Worm (Caenorhabditis elegans) whole organism, L1 larva: Measurements from ENCODE around the gene B0495.9.

ENCODE experiments used
- ama-1 ChIP-seq: fragments of 150-350 bp; optimal IDR thresholded peaks from 2 replicates; lab custom pipeline; 2014
- ceh-82 ChIP-seq, 3 experiments: fragments of 150-350 bp in 1 of 3; sonication (generic microtip) in 2 of 3; optimal IDR thresholded peaks; 2 replicates each; lab custom pipeline; 2014 to 2017; ENCODE audit warnings: missing biosample characterization in 3 of 3, missing genetic modification characterization in 3 of 3
- efl-1 ChIP-seq, 4 experiments: fragments of 150-350 bp; optimal IDR thresholded peaks in 3 of 4; peaks in 1 of 4; 1 replicate in 1 of 4; 2 replicates in 3 of 4; lab custom pipeline; 2014; ENCODE audit warnings: missing biosample characterization in 2 of 4, missing genetic modification characterization in 2 of 4, missing genetic modification reagents in 2 of 4
- lin-13 ChIP-seq: fragments of 150-350 bp; optimal IDR thresholded peaks from 2 replicates; lab custom pipeline; 2014; ENCODE audit warnings: missing biosample characterization, missing genetic modification reagents, missing genetic modification characterization
- nhr-20 ChIP-seq: sonication (generic microtip); optimal IDR thresholded peaks from 2 replicates; lab custom pipeline; 2016; ENCODE audit warnings: mild to moderate bottlenecking, missing genetic modification characterization, missing compliant biosample characterization
- zag-1 ChIP-seq: fragments of 150-350 bp; optimal IDR thresholded peaks from 2 replicates; lab custom pipeline; 2014; ENCODE audit warnings: missing biosample characterization, missing genetic modification characterization

DNA sequence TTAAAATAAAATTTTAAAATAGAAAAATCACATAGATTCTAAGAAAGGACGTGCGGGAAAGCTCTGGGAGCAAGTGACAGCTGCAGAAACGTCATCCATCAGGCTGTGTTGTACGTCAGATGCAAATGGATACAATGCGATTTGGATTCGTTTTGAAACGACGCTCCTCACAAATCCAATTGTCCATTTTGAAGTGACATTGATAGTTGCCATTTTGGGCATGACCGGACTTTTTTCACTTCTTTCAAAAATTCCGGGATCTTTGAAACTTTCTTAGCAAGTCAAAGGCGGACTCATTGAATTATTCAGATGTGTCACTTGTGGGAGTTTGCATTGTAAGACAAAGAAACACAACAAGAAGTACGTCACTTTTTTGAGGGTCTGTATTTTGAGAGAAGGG is 10.5 kb upstream of the B0495.9 start:
- TF ChIP-seq zag-1 (tag; lab: Kevin White, UChicago) (no peak), efl-1 (optimal IDR thresholded peaks at IDR 0.05; lab: Kevin White, UChicago) (no peak), efl-1 (GFP tag; optimal IDR thresholded peaks at IDR 0.05 in 1 of 2; lab: Kevin White, UChicago) (peak in 1 of 2 experiments; percentile 39), lin-13 (no peak), ceh-82 (tag; optimal IDR thresholded peaks at IDR 0.05; lab: Kevin White, UChicago) (no peak), nhr-20 (no peak), ama-1 (lab: Kevin White, UChicago) (no peak)
